Worm (Caenorhabditis elegans) whole organism, L4 larva: ENCODE data around the gene F46H5.2.

Experiments
- F37D6.2 ChIP-seq: sonication (generic microtip); optimal IDR thresholded peaks from 2 replicates; lab custom pipeline; 2016; ENCODE audit warnings: mild to moderate bottlenecking, missing genetic modification characterization, missing compliant biosample characterization
- T20F7.1 ChIP-seq: fragments of 200-800 bp; sonication (Bioruptor generic); optimal IDR thresholded peaks from 2 replicates; lab custom pipeline; 2018; ENCODE audit warnings: mild to moderate bottlenecking, missing genetic modification characterization, missing compliant biosample characterization
- Y105C5A.15 ChIP-seq: fragments of 200-800 bp; sonication (Bioruptor generic); IDR thresholded peaks from 2 replicates; pipeline ENCODE4 v1.3.6; 2022; ENCODE audit warnings: missing genetic modification characterization, missing compliant biosample characterization
- Y75B8A.6 ChIP-seq: fragments of 200-800 bp; sonication (Bioruptor generic); IDR thresholded peaks from 2 replicates; pipeline ENCODE4 v1.3.6; 2022; ENCODE audit warnings: missing genetic modification reagents, missing genetic modification characterization, missing compliant biosample characterization
- ZK337.2 ChIP-seq: fragments of 200-800 bp; sonication (Bioruptor generic); IDR thresholded peaks from 2 replicates; pipeline ENCODE4 v1.3.6; 2022; ENCODE audit warnings: missing genetic modification reagents, missing genetic modification characterization, missing compliant biosample characterization
- aly-2 ChIP-seq: sonication (generic microtip); optimal IDR thresholded peaks from 2 replicates; lab custom pipeline; 2018; ENCODE audit warnings: missing biosample characterization, missing genetic modification characterization
- ama-1 ChIP-seq: fragments of 150-350 bp; optimal IDR thresholded peaks from 2 replicates; lab custom pipeline; 2014; ENCODE audit warnings: inconsistent platforms, mixed read lengths
- arid-1 ChIP-seq: fragments of 200-800 bp; sonication (Bioruptor generic); conservative IDR thresholded peaks from 2 replicates; pipeline ENCODE4 v1.3.6; 2022; ENCODE audit warnings: missing genetic modification reagents, missing genetic modification characterization, missing compliant biosample characterization
- ceh-32 ChIP-seq: sonication (generic microtip); optimal IDR thresholded peaks from 2 replicates; lab custom pipeline; 2016; ENCODE audit warnings: mild to moderate bottlenecking, missing genetic modification characterization, missing compliant biosample characterization; ENCODE audit not compliant: poor library complexity
- ceh-44 ChIP-seq: fragments of 200-800 bp; sonication (Bioruptor generic); IDR thresholded peaks from 2 replicates; pipeline ENCODE4 v1.3.6; 2022; ENCODE audit warnings: missing genetic modification reagents, missing genetic modification characterization, missing compliant biosample characterization
- ceh-82 ChIP-seq: sonication (generic microtip); optimal IDR thresholded peaks from 2 replicates; lab custom pipeline; 2017; ENCODE audit warnings: missing biosample characterization, missing genetic modification characterization
- daf-16 ChIP-seq, 3 experiments: sonication (generic microtip); optimal IDR thresholded peaks; 2 replicates each; lab custom pipeline; 2016 to 2017; ENCODE audit warnings: missing genetic modification characterization in 3 of 3, missing genetic modification reagents in 3 of 3, mild to moderate bottlenecking in 2 of 3, missing compliant biosample characterization in 2 of 3, missing biosample characterization in 1 of 3, moderate library complexity in 1 of 3
- daf-8 ChIP-seq: fragments of 200-800 bp; sonication (Bioruptor generic); IDR thresholded peaks from 2 replicates; pipeline ENCODE4 v1.3.6; 2022; ENCODE audit warnings: missing genetic modification characterization, missing compliant biosample characterization
- dpl-1 ChIP-seq: fragments of 150-350 bp; optimal IDR thresholded peaks from 2 replicates; lab custom pipeline; 2014; ENCODE audit warnings: missing biosample characterization, missing genetic modification reagents, missing genetic modification characterization
- fkh-10 ChIP-seq: fragments of 150-350 bp; optimal IDR thresholded peaks from 2 replicates; lab custom pipeline; 2014; ENCODE audit warnings: missing biosample characterization, missing genetic modification reagents, missing genetic modification characterization
- gei-8 ChIP-seq: fragments of 200-800 bp; sonication (Bioruptor generic); optimal IDR thresholded peaks from 2 replicates; lab custom pipeline; 2018; ENCODE audit warnings: mild to moderate bottlenecking, missing genetic modification characterization, missing compliant biosample characterization
- hif-1 ChIP-seq, 2 experiments: sonication (generic microtip); optimal IDR thresholded peaks; 2 replicates each; lab custom pipeline; 2016 to 2017; ENCODE audit warnings: missing compliant biosample characterization in 2 of 2, missing genetic modification characterization in 2 of 2, missing genetic modification reagents in 2 of 2, missing genotype in 2 of 2, mild to moderate bottlenecking in 1 of 2
- lin-1 ChIP-seq: fragments of 200-800 bp; sonication (Bioruptor generic); IDR thresholded peaks from 2 replicates; pipeline ENCODE4 v1.3.6; 2022; ENCODE audit warnings: missing genetic modification reagents, missing genetic modification characterization, missing compliant biosample characterization
- lin-38 ChIP-seq: fragments of 200-800 bp; sonication (Bioruptor generic); IDR thresholded peaks from 2 replicates; pipeline ENCODE4 v1.3.6; 2022; ENCODE audit warnings: missing genetic modification reagents, missing genetic modification characterization, missing compliant biosample characterization
- lir-3 ChIP-seq: sonication (generic microtip); optimal IDR thresholded peaks from 2 replicates; lab custom pipeline; 2016; ENCODE audit warnings: mild to moderate bottlenecking, missing genetic modification characterization, missing compliant biosample characterization
- madf-5 ChIP-seq, 2 experiments: fragments of 200-800 bp; sonication (Bioruptor generic); IDR thresholded peaks; 2 replicates each; pipeline ENCODE4 v1.3.6; 2022; ENCODE audit warnings: missing compliant biosample characterization in 2 of 2, missing genetic modification characterization in 2 of 2
- madf-9 ChIP-seq: fragments of 200-800 bp; sonication (Bioruptor generic); conservative IDR thresholded peaks from 2 replicates; pipeline ENCODE4 v1.3.6; 2022; ENCODE audit warnings: missing genetic modification reagents, missing genetic modification characterization, missing compliant biosample characterization
- mdl-1 ChIP-seq, 2 experiments: fragments of 150-350 bp in 1 of 2; sonication (generic microtip) in 1 of 2; optimal IDR thresholded peaks; 2 replicates each; lab custom pipeline; 2014 to 2017; ENCODE audit warnings: missing biosample characterization in 2 of 2, missing genetic modification characterization in 2 of 2
- mdt-29 ChIP-seq: fragments of 200-800 bp; sonication (Bioruptor generic); IDR thresholded peaks from 2 replicates; pipeline ENCODE4 v1.3.6; 2022; ENCODE audit warnings: missing genetic modification reagents, missing genetic modification characterization, missing compliant biosample characterization
- mep-1 ChIP-seq: fragments of 150-350 bp; sonication (generic microtip); optimal IDR thresholded peaks from 3 replicates; lab custom pipeline; 2014; ENCODE audit warnings: missing biosample characterization, missing genetic modification characterization
- mxl-3 ChIP-seq: fragments of 200-800 bp; sonication (Bioruptor generic); optimal IDR thresholded peaks from 2 replicates; lab custom pipeline; 2018; ENCODE audit warnings: mild to moderate bottlenecking, missing genetic modification characterization, missing compliant biosample characterization
- nhr-10 ChIP-seq: fragments of 150-350 bp; optimal IDR thresholded peaks from 2 replicates; lab custom pipeline; 2014; ENCODE audit warnings: missing biosample characterization, missing genetic modification characterization
- nhr-11 ChIP-seq: fragments of 150-350 bp; optimal IDR thresholded peaks from 2 replicates; lab custom pipeline; 2014; ENCODE audit warnings: missing biosample characterization, missing genetic modification characterization
- nhr-111 ChIP-seq: fragments of 200-800 bp; sonication (Bioruptor generic); optimal IDR thresholded peaks from 2 replicates; lab custom pipeline; 2018; ENCODE audit warnings: mild to moderate bottlenecking, missing genetic modification characterization, missing compliant biosample characterization
- nhr-237 ChIP-seq: sonication (generic microtip); optimal IDR thresholded peaks from 2 replicates; lab custom pipeline; 2017; ENCODE audit warnings: missing biosample characterization, missing genetic modification characterization
- nhr-25 ChIP-seq: sonication (generic microtip); optimal IDR thresholded peaks from 2 replicates; lab custom pipeline; 2017; ENCODE audit warnings: missing genetic modification characterization, mild to moderate bottlenecking, missing compliant biosample characterization, antibody characterized with exemption, moderate library complexity, borderline replicate concordance; ENCODE audit not compliant: insufficient read depth
- nhr-28 ChIP-seq: fragments of 150-350 bp; optimal IDR thresholded peaks from 2 replicates; lab custom pipeline; 2014; ENCODE audit warnings: missing biosample characterization, missing genetic modification characterization
- nhr-48 ChIP-seq: sonication (generic microtip); optimal IDR thresholded peaks from 2 replicates; lab custom pipeline; 2016; ENCODE audit warnings: mild to moderate bottlenecking, missing genetic modification characterization, missing compliant biosample characterization
- pha-4 ChIP-seq, 2 experiments: fragments of 150-350 bp in 1 of 2; fragments of 200-800 bp in 1 of 2; sonication (Bioruptor generic) in 1 of 2; IDR thresholded peaks in 1 of 2; optimal IDR thresholded peaks in 1 of 2; 2 replicates each; pipeline versions ENCODE4 v1.3.6 to Lab custom; 2014 to 2022; ENCODE audit warnings: missing genetic modification characterization in 2 of 2, missing genetic modification reagents in 2 of 2, missing biosample characterization in 1 of 2, missing compliant biosample characterization in 1 of 2
- php-3 ChIP-seq: fragments of 200-800 bp; sonication (Bioruptor generic); IDR thresholded peaks from 2 replicates; pipeline ENCODE4 v1.3.6; 2022; ENCODE audit warnings: missing genetic modification reagents, missing genetic modification characterization, missing compliant biosample characterization
- rbr-2 ChIP-seq: sonication (generic microtip); optimal IDR thresholded peaks from 2 replicates; lab custom pipeline; 2016; ENCODE audit warnings: missing genotype, missing genetic modification characterization, missing compliant biosample characterization
- saeg-2 ChIP-seq: fragments of 200-800 bp; sonication (Bioruptor generic); IDR thresholded peaks from 2 replicates; pipeline ENCODE4 v1.3.6; 2022; ENCODE audit warnings: missing genetic modification reagents, missing genetic modification characterization, missing compliant biosample characterization
- set-16 ChIP-seq: fragments of 200-800 bp; sonication (Bioruptor generic); IDR thresholded peaks from 2 replicates; pipeline ENCODE4 v1.3.6; 2022; ENCODE audit warnings: missing genetic modification reagents, missing genetic modification characterization, missing compliant biosample characterization
- skn-1 ChIP-seq: fragments of 150-350 bp; optimal IDR thresholded peaks from 2 replicates; lab custom pipeline; 2014; ENCODE audit warnings: missing biosample characterization, missing genetic modification characterization
- snpc-1.2 ChIP-seq: fragments of 200-800 bp; sonication (Bioruptor generic); IDR thresholded peaks from 2 replicates; pipeline ENCODE4 v1.3.6; 2022; ENCODE audit warnings: missing genetic modification reagents, missing genetic modification characterization, missing compliant biosample characterization
- snpc-4 ChIP-seq: fragments of 150-350 bp; optimal IDR thresholded peaks from 2 replicates; lab custom pipeline; 2014; ENCODE audit warnings: missing biosample characterization, missing genetic modification characterization
- spr-3 ChIP-seq: fragments of 200-800 bp; sonication (Bioruptor generic); optimal IDR thresholded peaks from 2 replicates; lab custom pipeline; 2018; ENCODE audit warnings: mild to moderate bottlenecking, missing genetic modification characterization, missing compliant biosample characterization
- tag-97 ChIP-seq: fragments of 200-800 bp; sonication (Bioruptor generic); IDR thresholded peaks from 2 replicates; pipeline ENCODE4 v1.3.6; 2022; ENCODE audit warnings: missing genetic modification characterization, missing compliant biosample characterization
- unc-130 ChIP-seq: sonication (generic microtip); optimal IDR thresholded peaks from 2 replicates; lab custom pipeline; 2016; ENCODE audit warnings: missing genetic modification reagents, missing genetic modification characterization, missing compliant biosample characterization
- vab-7 ChIP-seq: fragments of 200-800 bp; sonication (Bioruptor generic); IDR thresholded peaks from 2 replicates; pipeline ENCODE4 v1.3.6; 2022; ENCODE audit warnings: missing genetic modification reagents, missing genetic modification characterization, missing compliant biosample characterization
- zag-1 ChIP-seq: fragments of 150-350 bp; optimal IDR thresholded peaks from 2 replicates; lab custom pipeline; 2014; ENCODE audit warnings: missing biosample characterization, missing genetic modification characterization
- zfp-2 ChIP-seq: sonication (generic microtip); optimal IDR thresholded peaks from 2 replicates; lab custom pipeline; 2016; ENCODE audit warnings: mild to moderate bottlenecking, missing genetic modification characterization, missing compliant biosample characterization
- zip-11 ChIP-seq: fragments of 200-800 bp; sonication (Bioruptor generic); IDR thresholded peaks from 2 replicates; pipeline ENCODE4 v1.3.6; 2022; ENCODE audit warnings: missing genetic modification characterization, missing compliant biosample characterization
- zip-2 ChIP-seq: fragments of 150-350 bp; optimal IDR thresholded peaks from 2 replicates; lab custom pipeline; 2014; ENCODE audit warnings: missing biosample characterization, missing genetic modification characterization

F46H5.2 gene

DNA sequence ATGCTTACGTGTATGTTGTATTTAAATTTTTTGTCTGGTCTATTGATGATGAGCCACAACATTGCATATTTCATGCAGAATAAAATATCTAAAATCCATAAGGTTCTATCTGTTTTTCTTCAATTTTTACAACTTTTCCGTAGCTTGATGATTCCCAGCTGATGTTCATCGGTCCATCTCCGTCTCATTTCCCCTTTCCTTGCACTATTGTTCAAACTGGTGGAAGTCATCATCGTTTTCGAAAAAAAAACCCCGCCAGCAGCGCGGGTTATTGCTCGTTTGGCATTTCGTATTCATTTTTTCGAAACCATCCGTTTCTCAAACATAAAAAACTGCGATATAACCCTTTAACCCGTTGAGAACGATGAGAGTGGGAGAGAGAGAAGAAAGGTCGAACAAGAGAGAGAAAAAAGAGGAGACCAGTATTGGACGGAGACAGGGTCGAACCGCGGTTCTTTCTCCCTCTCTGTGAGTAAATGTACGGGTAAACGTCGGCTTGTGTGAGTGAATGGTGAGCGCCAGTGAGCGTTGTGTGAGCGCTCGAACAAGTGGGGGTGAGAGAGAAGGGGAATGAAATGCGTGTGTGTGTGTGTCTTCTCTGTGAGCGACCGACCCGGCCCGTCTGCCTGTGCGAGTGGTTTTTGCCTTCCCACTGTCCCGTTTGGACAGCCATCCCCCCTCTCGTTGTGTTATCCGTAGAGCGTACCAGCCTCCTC lies 699 bp upstream of the F46H5.2 start:
- peak; percentile 57 for TF ChIP-seq daf-16 (GFP tag; optimal IDR thresholded peaks at IDR 0.05; lab: Kevin White, UChicago)
- peak; percentile 82 for TF ChIP-seq daf-16 (tag; optimal IDR thresholded peaks at IDR 0.05; lab: Kevin White, UChicago)
- TF ChIP-seq nhr-11, result peak; percentile 77
- peak; percentile 98 for TF ChIP-seq mep-1
- TF ChIP-seq hif-1 (tag; optimal IDR thresholded peaks at IDR 0.05; lab: Kevin White, UChicago), result peak in 1 of 2 experiments; percentile 77
- TF ChIP-seq snpc-4 (tag; lab: Kevin White, UChicago), result no peak
- peak; percentile 91 for TF ChIP-seq nhr-28
- TF ChIP-seq lin-1 (GFP tag; lab: Robert Waterston, UW), result no peak
- TF ChIP-seq mdl-1 (tag; optimal IDR thresholded peaks at IDR 0.05; lab: Kevin White, UChicago), result peak; percentile 19 to 76
- TF ChIP-seq nhr-48, result peak; percentile 84
- peak; percentile 68; the same call in 1 of the 2 replicates for TF ChIP-seq madf-9
- no peak for TF ChIP-seq tag-97 (GFP tag; lab: Robert Waterston, UW)
- TF ChIP-seq ceh-32, result no peak
- peak; percentile 85 for TF ChIP-seq arid-1 (GFP tag; lab: Robert Waterston, UW)
- no peak for TF ChIP-seq snpc-1.2 (GFP tag; lab: Robert Waterston, UW)
- no peak for TF ChIP-seq zag-1 (tag; lab: Kevin White, UChicago)
- peak; percentile 82 for TF ChIP-seq mxl-3
- TF ChIP-seq T20F7.1 (GFP tag; lab: Kevin White, UChicago), result no peak
- TF ChIP-seq nhr-25 (tag; lab: Kevin White, UChicago), result peak; percentile 98
- peak; percentile 79 for TF ChIP-seq fkh-10
- peak; percentile 57 for TF ChIP-seq zip-2 (tag; lab: Kevin White, UChicago)
- TF ChIP-seq Y105C5A.15 (GFP tag; lab: Robert Waterston, UW), result no peak
- TF ChIP-seq nhr-237, result no peak
- no peak for TF ChIP-seq nhr-111 (GFP tag; lab: Kevin White, UChicago)
- no peak for TF ChIP-seq ceh-82 (tag; lab: Kevin White, UChicago)
- no peak for TF ChIP-seq daf-8 (GFP tag; lab: Robert Waterston, UW)
- TF ChIP-seq zip-11 (GFP tag; lab: Robert Waterston, UW), result no peak
- no peak for TF ChIP-seq ceh-44 (GFP tag; lab: Robert Waterston, UW)
- peak; percentile 88 for TF ChIP-seq set-16 (GFP tag; lab: Robert Waterston, UW)
- peak; percentile 66 for TF ChIP-seq dpl-1
- TF ChIP-seq aly-2 (tag; lab: Kevin White, UChicago), result no peak
- peak; percentile 72 for TF ChIP-seq ama-1 (lab: Kevin White, UChicago)
- 0 out of 2 replicates have a peak, but pooled peaks have one; percentile 19 for TF ChIP-seq ZK337.2
- TF ChIP-seq lir-3 (tag; lab: Kevin White, UChicago), result no peak
- TF ChIP-seq skn-1 (tag; lab: Kevin White, UChicago), result no peak
- TF ChIP-seq vab-7, result peak; percentile 65
- TF ChIP-seq php-3 (GFP tag; lab: Robert Waterston, UW), result 0 out of 2 replicates have a peak, but pooled peaks have one; percentile 52
- peak; percentile 96 for TF ChIP-seq rbr-2
- no peak for TF ChIP-seq gei-8 (GFP tag; lab: Kevin White, UChicago)
- peak; percentile 78 for TF ChIP-seq F37D6.2 (tag; lab: Kevin White, UChicago)
- peak; percentile 61 for TF ChIP-seq nhr-10
- TF ChIP-seq spr-3 (GFP tag; lab: Kevin White, UChicago), result peak; percentile 41
- TF ChIP-seq madf-5 (GFP tag; IDR thresholded peaks at IDR 0.05; lab: Robert Waterston, UW), result no peak
- TF ChIP-seq Y75B8A.6 (GFP tag; lab: Robert Waterston, UW), result no peak
- TF ChIP-seq zfp-2, result peak; percentile 59
- 0 out of 2 replicates have a peak, but pooled peaks have one; percentile 26 for TF ChIP-seq mdt-29 (GFP tag; lab: Robert Waterston, UW)
- peak; percentile 78 for TF ChIP-seq lin-38 (GFP tag; lab: Robert Waterston, UW)
- TF ChIP-seq pha-4 (GFP tag; IDR thresholded peaks at IDR 0.05; lab: Robert Waterston, UW), result no peak
- no peak for TF ChIP-seq pha-4 (tag; optimal IDR thresholded peaks at IDR 0.05; lab: Kevin White, UChicago)
- peak; percentile 55; the same call in 1 of the 2 replicates for TF ChIP-seq saeg-2 (GFP tag; lab: Robert Waterston, UW)
- TF ChIP-seq unc-130, result no peak
